Fruit fly (Drosophila melanogaster) whole organism, embryonic: ENCODE data around the gene Gr93d.

Source experiments
- Atf-2 ChIP-seq: fragments of 200-800 bp; sonication (Bioruptor generic); optimal IDR thresholded peaks from 2 replicates; lab custom pipeline; 2016; ENCODE audit warnings: missing biosample characterization, missing genetic modification characterization
- CG10431 ChIP-seq: fragments of 200-800 bp; sonication (Bioruptor generic); optimal IDR thresholded peaks from 3 replicates; lab custom pipeline; 2018; ENCODE audit warnings: missing biosample characterization, mild to moderate bottlenecking, missing genetic modification characterization
- CG10565 ChIP-seq: fragments of 200-800 bp; sonication (Bioruptor generic); optimal IDR thresholded peaks from 3 replicates; lab custom pipeline; 2016; ENCODE audit warnings: missing biosample characterization, mild to moderate bottlenecking, missing genetic modification characterization
- CG11723 ChIP-seq: fragments of 200-800 bp; sonication (Bioruptor generic); optimal IDR thresholded peaks from 2 replicates; lab custom pipeline; 2017; ENCODE audit warnings: missing biosample characterization, mild to moderate bottlenecking, missing genetic modification characterization
- CG12155 ChIP-seq: fragments of 200-800 bp; sonication (Bioruptor generic); optimal IDR thresholded peaks from 3 replicates; lab custom pipeline; 2016; ENCODE audit warnings: missing biosample characterization, missing genetic modification characterization
- CG12391 ChIP-seq: fragments of 200-800 bp; sonication (Bioruptor generic); optimal IDR thresholded peaks from 3 replicates; lab custom pipeline; 2018; ENCODE audit warnings: missing biosample characterization, mild to moderate bottlenecking, missing genetic modification characterization, moderate library complexity
- CG13287 ChIP-seq: fragments of 200-800 bp; sonication (Bioruptor generic); IDR thresholded peaks from 2 replicates; pipeline ENCODE4 v1.3.6; 2022; ENCODE audit warnings: missing biosample characterization, missing genetic modification characterization; ENCODE audit not compliant: partially characterized antibody
- CG15601 ChIP-seq: fragments of 200-800 bp; sonication (Bioruptor generic); optimal IDR thresholded peaks from 3 replicates; lab custom pipeline; 2019; ENCODE audit warnings: missing biosample characterization, mild to moderate bottlenecking, missing genetic modification characterization, moderate library complexity
- CG32767 ChIP-seq: fragments of 200-800 bp; sonication (Bioruptor generic); IDR thresholded peaks from 2 replicates; pipeline ENCODE4 v1.3.6; 2022; ENCODE audit warnings: missing biosample characterization, missing genetic modification characterization
- CG33213 ChIP-seq: fragments of 200-800 bp; sonication (Bioruptor generic); optimal IDR thresholded peaks from 3 replicates; lab custom pipeline; 2016; ENCODE audit warnings: missing biosample characterization, missing genetic modification characterization
- CG4360 ChIP-seq: fragments of 200-800 bp; sonication (Bioruptor generic); IDR thresholded peaks from 2 replicates; pipeline ENCODE4 v1.3.6; 2022; ENCODE audit warnings: missing biosample characterization, missing genetic modification characterization
- CG4820 ChIP-seq: fragments of 200-800 bp; sonication (Bioruptor generic); optimal IDR thresholded peaks from 3 replicates; lab custom pipeline; 2016; ENCODE audit warnings: missing biosample characterization, missing genetic modification characterization
- CG6654 ChIP-seq: fragments of 200-800 bp; sonication (Bioruptor generic); optimal IDR thresholded peaks from 2 replicates; lab custom pipeline; 2017; ENCODE audit warnings: missing biosample characterization, mild to moderate bottlenecking, missing genetic modification characterization
- CG7372 ChIP-seq: fragments of 200-800 bp; sonication (Bioruptor generic); IDR thresholded peaks from 2 replicates; pipeline ENCODE4 v1.3.6; 2022; ENCODE audit warnings: missing biosample characterization, missing genetic modification characterization
- CG7556 ChIP-seq: fragments of 200-800 bp; sonication (Bioruptor generic); optimal IDR thresholded peaks from 2 replicates; lab custom pipeline; 2017; ENCODE audit warnings: missing biosample characterization, mild to moderate bottlenecking, missing genetic modification characterization
- Dad ChIP-seq: fragments of 200-800 bp; sonication (Bioruptor generic); optimal IDR thresholded peaks from 3 replicates; lab custom pipeline; 2016; ENCODE audit warnings: missing biosample characterization, missing genetic modification characterization
- Doc2 ChIP-seq: fragments of 200-800 bp; sonication (Bioruptor generic); IDR thresholded peaks from 2 replicates; pipeline ENCODE4 v1.3.6; 2022; ENCODE audit warnings: missing biosample characterization, missing genetic modification characterization
- Ets97D ChIP-seq: fragments of 200-800 bp; sonication (Bioruptor generic); optimal IDR thresholded peaks from 3 replicates; lab custom pipeline; 2016; ENCODE audit warnings: missing biosample characterization, missing genetic modification characterization
- HLH54F ChIP-seq: fragments of 200-800 bp; sonication (Bioruptor generic); optimal IDR thresholded peaks from 3 replicates; lab custom pipeline; 2016; ENCODE audit warnings: missing biosample characterization, missing genetic modification characterization
- HLHmδ ChIP-seq: fragments of 200-800 bp; sonication (Bioruptor generic); optimal IDR thresholded peaks from 2 replicates; lab custom pipeline; 2018; ENCODE audit warnings: missing biosample characterization, mild to moderate bottlenecking, missing genetic modification characterization, moderate library complexity
- HmgD ChIP-seq: fragments of 200-800 bp; sonication (Bioruptor generic); optimal IDR thresholded peaks from 3 replicates; lab custom pipeline; 2016; ENCODE audit warnings: missing biosample characterization, missing genetic modification characterization
- Hr51 ChIP-seq, 2 experiments: fragments of 200-800 bp; sonication (Bioruptor generic); optimal IDR thresholded peaks; 2 replicates in 1 of 2; 3 replicates in 1 of 2; lab custom pipeline; 2016 to 2018; ENCODE audit warnings: missing biosample characterization in 2 of 2, missing genetic modification characterization in 2 of 2, mild to moderate bottlenecking in 1 of 2, moderate library complexity in 1 of 2
- Hr78 ChIP-seq, 2 experiments: fragments of 200-800 bp in 1 of 2; fragments of >200 bp in 1 of 2; sonication (Bioruptor generic) in 1 of 2; optimal IDR thresholded peaks; 2 replicates each; lab custom pipeline; 2017 to 2019; ENCODE audit warnings: missing biosample characterization in 2 of 2, missing genetic modification characterization in 2 of 2, mild to moderate bottlenecking in 1 of 2, moderate library complexity in 1 of 2
- MBD-R2 ChIP-seq: fragments of 200-800 bp; sonication (Bioruptor generic); IDR thresholded peaks from 2 replicates; pipeline ENCODE4 v1.3.6; 2022; ENCODE audit warnings: missing biosample characterization, missing genetic modification characterization
- Max ChIP-seq: fragments of 200-800 bp; sonication (Bioruptor generic); optimal IDR thresholded peaks from 2 replicates; lab custom pipeline; 2016; ENCODE audit warnings: missing biosample characterization, mild to moderate bottlenecking, missing genetic modification characterization
- Rx ChIP-seq: fragments of 200-800 bp; sonication (Bioruptor generic); IDR thresholded peaks from 2 replicates; pipeline ENCODE4 v1.3.6; 2022; ENCODE audit warnings: missing biosample characterization, missing genetic modification characterization
- Side ChIP-seq: fragments of 200-800 bp; sonication (Bioruptor generic); optimal IDR thresholded peaks from 2 replicates; lab custom pipeline; 2016; ENCODE audit warnings: missing biosample characterization, missing genetic modification characterization
- Spps ChIP-seq: fragments of 200-800 bp; sonication (Bioruptor generic); optimal IDR thresholded peaks from 2 replicates; lab custom pipeline; 2018; ENCODE audit warnings: missing biosample characterization, mild to moderate bottlenecking, missing genetic modification characterization
- ap ChIP-seq: fragments of 200-800 bp; sonication (Bioruptor generic); IDR thresholded peaks from 2 replicates; pipeline ENCODE4 v1.3.6; 2022; ENCODE audit warnings: missing biosample characterization, missing genetic modification characterization
- danr ChIP-seq: fragments of 200-800 bp; sonication (Bioruptor generic); IDR thresholded peaks from 2 replicates; pipeline ENCODE4 v1.3.6; 2022; ENCODE audit warnings: missing biosample characterization, missing genetic modification characterization
- dati ChIP-seq: fragments of 200-800 bp; sonication (Bioruptor generic); IDR thresholded peaks from 2 replicates; pipeline ENCODE4 v1.3.6; 2022; ENCODE audit warnings: missing biosample characterization, missing genetic modification characterization
- disco-r ChIP-seq: fragments of 200-800 bp; sonication (Bioruptor generic); optimal IDR thresholded peaks from 2 replicates; lab custom pipeline; 2016; ENCODE audit warnings: missing biosample characterization, missing genetic modification characterization
- dm ChIP-seq: fragments of 200-800 bp; sonication (Bioruptor generic); optimal IDR thresholded peaks from 3 replicates; lab custom pipeline; 2016; ENCODE audit warnings: missing biosample characterization, missing genetic modification characterization
- en ChIP-seq: fragments of 200-800 bp; sonication (Bioruptor generic); optimal IDR thresholded peaks from 2 replicates; lab custom pipeline; 2016; ENCODE audit warnings: missing biosample characterization, missing genetic modification characterization
- exex ChIP-seq: fragments of 200-800 bp; sonication (Bioruptor generic); optimal IDR thresholded peaks from 4 replicates; lab custom pipeline; 2018; ENCODE audit warnings: missing biosample characterization, mild to moderate bottlenecking, missing genetic modification characterization, moderate library complexity
- gfzf ChIP-seq: fragments of 200-800 bp; sonication (Bioruptor generic); optimal IDR thresholded peaks from 2 replicates; lab custom pipeline; 2016; ENCODE audit warnings: missing biosample characterization, mild to moderate bottlenecking, missing genetic modification characterization, moderate library complexity
- grn ChIP-seq: fragments of 200-800 bp; sonication (Bioruptor generic); optimal IDR thresholded peaks from 3 replicates; lab custom pipeline; 2017; ENCODE audit warnings: missing biosample characterization, missing genetic modification characterization
- jing ChIP-seq: fragments of 200-800 bp; sonication (Bioruptor generic); optimal IDR thresholded peaks from 2 replicates; lab custom pipeline; 2018; ENCODE audit warnings: missing biosample characterization, mild to moderate bottlenecking, missing genetic modification characterization
- ken ChIP-seq: fragments of 200-800 bp; sonication (Bioruptor generic); IDR thresholded peaks from 3 replicates; pipeline ENCODE4 v1.3.6; 2022; ENCODE audit warnings: missing biosample characterization, missing genetic modification characterization
- klu ChIP-seq: fragments of 200-800 bp; sonication (Bioruptor generic); IDR thresholded peaks from 2 replicates; pipeline ENCODE4 v1.3.6; 2022; ENCODE audit warnings: missing biosample characterization, missing genetic modification characterization
- luna ChIP-seq: fragments of 200-800 bp; sonication (Bioruptor generic); optimal IDR thresholded peaks from 2 replicates; lab custom pipeline; 2016; ENCODE audit warnings: missing biosample characterization, missing genetic modification characterization
- nerfin-1 ChIP-seq: fragments of 200-800 bp; sonication (Bioruptor generic); optimal IDR thresholded peaks from 3 replicates; lab custom pipeline; 2019; ENCODE audit warnings: missing biosample characterization, mild to moderate bottlenecking, missing genetic modification characterization, moderate library complexity
- oc ChIP-seq: fragments of 200-800 bp; sonication (Bioruptor generic); optimal IDR thresholded peaks from 2 replicates; lab custom pipeline; 2018; ENCODE audit warnings: missing biosample characterization, mild to moderate bottlenecking, missing genetic modification characterization, moderate library complexity
- peb ChIP-seq: fragments of 200-800 bp; sonication (Bioruptor generic); IDR thresholded peaks from 2 replicates; pipeline ENCODE4 v1.3.6; 2022; ENCODE audit warnings: missing biosample characterization, missing genetic modification characterization
- prd ChIP-seq, 3 experiments: fragments of >200 bp in 2 of 3; fragments of 200-800 bp in 1 of 3; sonication (Bioruptor generic) in 1 of 3; optimal IDR thresholded peaks in 2 of 3; IDR thresholded peaks in 1 of 3; 2 replicates in 2 of 3; 3 replicates in 1 of 3; pipeline versions ENCODE4 v1.3.6 to Lab custom; 2017 to 2022; ENCODE audit warnings: missing biosample characterization in 1 of 3, missing genetic modification characterization in 1 of 3
- repo ChIP-seq: fragments of 200-800 bp; sonication (Bioruptor generic); optimal IDR thresholded peaks from 2 replicates; lab custom pipeline; 2016; ENCODE audit warnings: missing biosample characterization, missing genetic modification characterization
- rib ChIP-seq: fragments of 200-800 bp; sonication (Bioruptor generic); IDR thresholded peaks from 2 replicates; pipeline ENCODE4 v1.3.6; 2022; ENCODE audit warnings: missing biosample characterization, missing genetic modification characterization
- ro ChIP-seq: fragments of 200-800 bp; sonication (Bioruptor generic); IDR thresholded peaks from 2 replicates; pipeline ENCODE4 v1.3.6; 2022; ENCODE audit warnings: missing biosample characterization, missing genetic modification characterization
- tna ChIP-seq: fragments of 200-800 bp; sonication (Bioruptor generic); IDR thresholded peaks from 2 replicates; pipeline ENCODE4 v1.3.6; 2022; ENCODE audit warnings: missing biosample characterization, missing genetic modification characterization; ENCODE audit not compliant: partially characterized antibody
- tx ChIP-seq: fragments of 200-800 bp; sonication (Bioruptor generic); optimal IDR thresholded peaks from 2 replicates; lab custom pipeline; 2016; ENCODE audit warnings: missing biosample characterization, missing genetic modification characterization
- usp ChIP-seq: fragments of >200 bp; optimal IDR thresholded peaks from 2 replicates; lab custom pipeline; 2017; ENCODE audit warnings: missing biosample characterization, missing genetic modification characterization

Gr93d gene

DNA sequence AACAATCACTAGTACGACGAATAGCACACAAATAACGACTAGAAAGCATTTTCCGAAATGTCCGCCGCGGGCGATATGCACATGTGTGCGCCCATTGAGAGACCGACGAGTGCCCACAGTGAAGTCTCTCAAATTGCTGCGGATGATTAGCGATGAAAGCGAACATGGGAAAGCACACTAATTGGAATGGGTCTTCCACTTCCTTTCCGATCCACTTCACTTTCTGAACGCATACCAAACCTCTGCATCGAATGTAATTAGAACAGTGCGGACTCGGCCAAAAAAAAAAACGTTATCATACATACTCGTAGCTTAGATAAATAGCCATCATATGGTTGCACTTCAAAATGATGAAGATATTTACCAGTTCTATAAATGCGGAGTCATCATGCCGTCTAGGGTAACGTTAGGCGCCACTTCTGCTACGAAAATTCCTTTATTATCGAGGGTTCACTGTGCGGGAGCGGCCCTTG is 3.6 kb upstream of the Gr93d start (continued):
- TF ChIP-seq luna (GFP tag; lab: Kevin White, UChicago) (no peak), grn (GFP tag; lab: Kevin White, UChicago) (peak; percentile 6), CG10431 (peak; percentile 3), oc (tag; lab: Kevin White, UChicago) (peak; percentile 24), Side (peak; percentile 44), CG11723 (GFP tag; lab: Kevin White, UChicago) (peak; percentile 3), ap (GFP tag; lab: Robert Waterston, UW) (0 out of 2 replicates have a peak, but pooled peaks have one; percentile 12), Hr51 (GFP tag; optimal IDR thresholded peaks at IDR 0.05; lab: Kevin White, UChicago) (peak; percentile 34 to 38), dati (GFP tag; lab: Robert Waterston, UW) (no peak), Doc2 (GFP tag; lab: Robert Waterston, UW) (no peak), ro (no peak), CG32767 (no peak; the same call in 1 of the 2 replicates), dm (GFP tag; lab: Kevin White, UChicago) (no peak), ken (GFP tag; lab: Robert Waterston, UW) (peak; percentile 64; the same call in 1 of the 3 replicates), HmgD (GFP tag; lab: Kevin White, UChicago) (no peak), disco-r (GFP tag; lab: Kevin White, UChicago) (no peak), prd (optimal IDR thresholded peaks at IDR 0.05; lab: Kevin White, UChicago) (no peak), prd (GFP tag; IDR thresholded peaks at IDR 0.05; lab: Robert Waterston, UW) (peak; percentile 55; the same call in 1 of the 3 replicates), Dad (GFP tag; lab: Kevin White, UChicago) (peak; percentile 22), CG13287 (GFP tag; lab: Robert Waterston, UW) (no peak), CG4820 (GFP tag; lab: Kevin White, UChicago) (peak; percentile 32), CG12391 (peak; percentile 61), CG15601 (tag; lab: Kevin White, UChicago) (peak; percentile 50), Rx (GFP tag; lab: Robert Waterston, UW) (0 out of 2 replicates have a peak, but pooled peaks have one; percentile 3), Hr78 (GFP tag; optimal IDR thresholded peaks at IDR 0.05; lab: Kevin White, UChicago) (peak in 1 of 2 experiments; percentile 26), usp (GFP tag; lab: Kevin White, UChicago) (no peak), en (GFP tag; lab: Kevin White, UChicago) (no peak), klu (GFP tag; lab: Robert Waterston, UW) (no peak), danr (no peak), Ets97D (GFP tag; lab: Kevin White, UChicago) (no peak), peb (GFP tag; lab: Robert Waterston, UW) (no peak), CG12155 (peak; percentile 46), nerfin-1 (peak; percentile 36), CG6654 (GFP tag; lab: Kevin White, UChicago) (no peak), MBD-R2 (GFP tag; lab: Robert Waterston, UW) (peak; percentile 21; the same call in 1 of the 2 replicates), Max (GFP tag; lab: Kevin White, UChicago) (no peak), HLH54F (GFP tag; lab: Kevin White, UChicago) (peak; percentile 37), HLHmδ (GFP tag; lab: Kevin White, UChicago) (no peak), jing (GFP tag; lab: Kevin White, UChicago) (no peak), CG7372 (GFP tag; lab: Robert Waterston, UW) (no peak), CG10565 (GFP tag; lab: Kevin White, UChicago) (no peak), tna (GFP tag; lab: Robert Waterston, UW) (no peak), gfzf (GFP tag; lab: Kevin White, UChicago) (no peak), CG4360 (GFP tag; lab: Robert Waterston, UW) (no peak), Spps (no peak), tx (peak; percentile 37), CG33213 (GFP tag; lab: Kevin White, UChicago) (no peak), Atf-2 (GFP tag; lab: Kevin White, UChicago) (peak; percentile 0), repo (GFP tag; lab: Kevin White, UChicago) (no peak), exex (tag; lab: Kevin White, UChicago) (no peak), rib (GFP tag; lab: Robert Waterston, UW) (peak; percentile 33; the same call in 1 of the 2 replicates), CG7556 (GFP tag; lab: Kevin White, UChicago) (peak; percentile 51)
